Fruit fly (Drosophila melanogaster): Measurements from ENCODE around the gene ND-PDSW.

Gene ND-PDSW

DNA sequence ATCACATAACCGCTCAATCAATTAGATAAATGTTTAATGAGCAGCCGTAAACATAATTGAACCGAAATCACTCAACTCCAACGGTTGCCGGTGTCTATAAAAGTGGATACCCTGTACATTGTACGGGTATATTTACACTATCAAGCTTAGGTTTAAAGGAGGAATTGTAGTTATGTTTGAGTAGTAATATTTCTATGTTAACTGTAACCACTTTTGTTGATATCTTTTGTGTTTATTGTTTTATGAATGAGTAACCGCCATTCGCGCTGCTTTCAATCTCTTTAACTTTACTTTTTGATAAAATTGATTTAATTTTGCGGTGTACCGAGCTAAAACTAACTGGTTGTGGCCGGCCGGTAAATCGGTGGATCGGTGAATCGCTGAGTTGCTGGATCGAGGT, 16.1 kb downstream of the ND-PDSW start:
- no peak for TF ChIP-seq kay (GFP tag; ENCODE audit: borderline replicate concordance)
- no peak for TF ChIP-seq cnc (optimal IDR thresholded peaks at IDR 0.05)
- no peak for TF ChIP-seq CG1620 (GFP tag; optimal IDR thresholded peaks at IDR 0.05)
- no peak for TF ChIP-seq bab1 (GFP tag; optimal IDR thresholded peaks at IDR 0.05)
- no peak for TF ChIP-seq CG12768 (GFP tag; optimal IDR thresholded peaks at IDR 0.05)
- TF ChIP-seq tj (GFP tag; optimal IDR thresholded peaks at IDR 0.05) = no peak
- TF ChIP-seq CG11617 (GFP tag; optimal IDR thresholded peaks at IDR 0.05) = no peak
- no peak for TF ChIP-seq Crg-1 (GFP tag; optimal IDR thresholded peaks at IDR 0.05)
- TF ChIP-seq Mnt (GFP tag; optimal IDR thresholded peaks at IDR 0.05) = no peak
- TF ChIP-seq toe (GFP tag; optimal IDR thresholded peaks at IDR 0.05) = no peak
- no peak for TF ChIP-seq CG7045 (GFP tag; optimal IDR thresholded peaks at IDR 0.05)
- no peak for TF ChIP-seq CG7101 (tag; optimal IDR thresholded peaks at IDR 0.05)
- TF ChIP-seq cic (GFP tag; optimal IDR thresholded peaks at IDR 0.05) = no peak
- TF ChIP-seq CG33017 (tag; optimal IDR thresholded peaks at IDR 0.05) = no peak
- TF ChIP-seq CG14711 (tag; optimal IDR thresholded peaks at IDR 0.05) = no peak
- TF ChIP-seq Hr96 (GFP tag; optimal IDR thresholded peaks at IDR 0.05) = no peak
- no peak for TF ChIP-seq CG5204 (GFP tag; optimal IDR thresholded peaks at IDR 0.05)
- TF ChIP-seq pad (GFP tag; optimal IDR thresholded peaks at IDR 0.05) = no peak
- TF ChIP-seq ovo (GFP tag; optimal IDR thresholded peaks at IDR 0.05) = no peak
- no peak for TF ChIP-seq Clk (GFP tag; optimal IDR thresholded peaks at IDR 0.05)

- TF ChIP-seq CG7045 (GFP tag; optimal IDR thresholded peaks at IDR 0.05) = peak; percentile 40
- no peak for TF ChIP-seq pad (GFP tag; optimal IDR thresholded peaks at IDR 0.05)
- TF ChIP-seq cic (GFP tag; optimal IDR thresholded peaks at IDR 0.05) = no peak
- TF ChIP-seq Mnt (GFP tag; optimal IDR thresholded peaks at IDR 0.05) = no peak
- no peak for TF ChIP-seq Crg-1 (GFP tag; optimal IDR thresholded peaks at IDR 0.05)
These were observed 16.8 kb downstream of the ND-PDSW start for dm6 chr2L:3482712-3483111.

DNA sequence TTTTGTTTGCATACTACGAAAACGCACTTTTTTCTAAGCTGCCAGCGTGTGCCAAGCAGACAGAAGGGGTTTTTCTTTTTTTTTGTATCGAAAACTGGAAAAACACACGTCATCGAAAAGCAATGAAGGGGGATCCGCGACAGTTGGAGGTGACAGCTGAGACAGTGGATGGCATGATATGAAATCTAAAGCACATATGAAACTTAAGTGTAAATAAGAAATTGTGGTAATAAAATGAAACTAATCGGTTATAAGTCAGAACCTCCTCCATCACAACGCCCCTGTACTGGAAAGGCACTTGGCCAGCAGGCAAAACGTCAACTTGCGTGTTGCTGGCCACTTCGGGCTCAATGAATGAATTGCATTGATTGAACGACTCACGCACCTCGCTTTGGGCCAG, 17.7 kb downstream of the ND-PDSW start:
- TF ChIP-seq CG11617 (GFP tag; optimal IDR thresholded peaks at IDR 0.05) (no peak), CG1620 (GFP tag; optimal IDR thresholded peaks at IDR 0.05) (no peak), CG7045 (GFP tag; optimal IDR thresholded peaks at IDR 0.05) (no peak), ovo (GFP tag; optimal IDR thresholded peaks at IDR 0.05) (no peak), pad (GFP tag; optimal IDR thresholded peaks at IDR 0.05) (no peak), Clk (GFP tag; optimal IDR thresholded peaks at IDR 0.05) (no peak), tj (GFP tag; optimal IDR thresholded peaks at IDR 0.05) (no peak), bab1 (GFP tag; optimal IDR thresholded peaks at IDR 0.05) (no peak), CG5204 (GFP tag; optimal IDR thresholded peaks at IDR 0.05) (no peak), Hr96 (GFP tag; optimal IDR thresholded peaks at IDR 0.05) (no peak), CG33017 (tag; optimal IDR thresholded peaks at IDR 0.05) (no peak), Mnt (GFP tag; optimal IDR thresholded peaks at IDR 0.05) (no peak), CG14711 (tag; optimal IDR thresholded peaks at IDR 0.05) (no peak), kay (GFP tag; ENCODE audit: borderline replicate concordance) (no peak), CG12768 (GFP tag; optimal IDR thresholded peaks at IDR 0.05) (no peak), CG7101 (tag; optimal IDR thresholded peaks at IDR 0.05) (no peak), cnc (optimal IDR thresholded peaks at IDR 0.05) (no peak), cic (GFP tag; optimal IDR thresholded peaks at IDR 0.05) (no peak)

dm6 chr2L:3484759-3485158, 18.8 kb downstream of the ND-PDSW start:
- TF ChIP-seq Clk (GFP tag; optimal IDR thresholded peaks at IDR 0.05) (no peak), Hr96 (GFP tag; optimal IDR thresholded peaks at IDR 0.05) (no peak), CG14711 (tag; optimal IDR thresholded peaks at IDR 0.05) (no peak), cic (GFP tag; optimal IDR thresholded peaks at IDR 0.05) (no peak), CG7045 (GFP tag; optimal IDR thresholded peaks at IDR 0.05) (no peak), tj (GFP tag; optimal IDR thresholded peaks at IDR 0.05) (no peak), toe (GFP tag; optimal IDR thresholded peaks at IDR 0.05) (no peak), CG5204 (GFP tag; optimal IDR thresholded peaks at IDR 0.05) (no peak), CG7101 (tag; optimal IDR thresholded peaks at IDR 0.05) (no peak), CG11617 (GFP tag; optimal IDR thresholded peaks at IDR 0.05) (no peak), bab1 (GFP tag; optimal IDR thresholded peaks at IDR 0.05) (no peak)

- TF ChIP-seq CG7101 (tag; optimal IDR thresholded peaks at IDR 0.05) (no peak), pad (GFP tag; optimal IDR thresholded peaks at IDR 0.05) (no peak), tj (GFP tag; optimal IDR thresholded peaks at IDR 0.05) (no peak), cnc (optimal IDR thresholded peaks at IDR 0.05) (no peak), kay (GFP tag; ENCODE audit: borderline replicate concordance) (no peak), CG12768 (GFP tag; optimal IDR thresholded peaks at IDR 0.05) (no peak), cic (GFP tag; optimal IDR thresholded peaks at IDR 0.05) (no peak), Mnt (GFP tag; optimal IDR thresholded peaks at IDR 0.05) (no peak), CG33017 (tag; optimal IDR thresholded peaks at IDR 0.05) (no peak), CG7045 (GFP tag; optimal IDR thresholded peaks at IDR 0.05) (no peak), Clk (GFP tag; optimal IDR thresholded peaks at IDR 0.05) (no peak)
These were observed 19.5 kb downstream of the ND-PDSW start for dm6 chr2L:3485506-3485905.

DNA sequence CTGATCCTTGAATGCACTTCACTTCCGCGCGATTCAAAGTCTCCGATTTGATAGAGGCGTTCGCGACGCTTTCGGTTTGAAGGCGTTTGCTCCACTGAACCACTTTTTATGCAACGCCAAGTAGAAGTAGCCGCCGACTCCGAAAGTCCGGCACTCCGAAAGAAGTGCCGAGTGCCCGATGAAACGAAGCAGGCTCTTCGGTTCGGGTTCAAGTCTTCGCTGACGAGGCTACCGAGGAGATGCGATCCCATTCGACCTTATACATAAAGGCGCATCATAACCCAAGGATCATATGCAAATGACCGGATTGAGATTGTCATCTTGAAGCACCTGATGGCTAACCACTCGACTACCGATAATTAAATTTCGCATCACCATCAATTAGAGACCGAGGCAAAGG, 25.0 kb downstream of the ND-PDSW start, which contains the start of gene CG15414:
Gene CG15414 (minus strand): TSS at position 101 of the 400 bp plus-strand sequence.
- TF ChIP-seq Clk (GFP tag; optimal IDR thresholded peaks at IDR 0.05) (no peak), CG7101 (tag; optimal IDR thresholded peaks at IDR 0.05) (no peak), CG33017 (tag; optimal IDR thresholded peaks at IDR 0.05) (no peak), Hr96 (GFP tag; optimal IDR thresholded peaks at IDR 0.05) (no peak), tj (GFP tag; optimal IDR thresholded peaks at IDR 0.05) (no peak), CG14711 (tag; optimal IDR thresholded peaks at IDR 0.05) (no peak), kay (GFP tag; ENCODE audit: borderline replicate concordance) (no peak), Mnt (GFP tag; optimal IDR thresholded peaks at IDR 0.05) (no peak)

DNA sequence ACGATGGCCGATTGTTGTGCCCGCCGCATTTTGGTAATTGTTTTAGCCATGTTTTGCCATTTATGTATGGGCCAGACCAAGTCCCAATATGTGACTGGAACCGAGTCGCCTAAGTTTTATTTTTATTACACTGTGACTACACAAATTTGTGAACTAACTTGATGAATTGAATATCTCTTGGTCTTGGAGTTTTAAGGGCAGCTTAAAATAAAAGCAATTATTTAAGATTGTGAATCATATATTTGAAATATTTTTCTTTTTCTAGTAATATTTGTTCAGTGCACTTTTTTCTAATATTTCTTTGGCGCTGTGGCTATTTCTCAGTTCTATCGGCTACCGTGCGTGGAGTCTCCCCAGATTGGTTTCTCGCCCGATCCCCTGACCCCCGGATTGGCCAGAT, 27.5 kb downstream of the ND-PDSW start:
- TF ChIP-seq toe (GFP tag; optimal IDR thresholded peaks at IDR 0.05) (no peak), CG33017 (tag; optimal IDR thresholded peaks at IDR 0.05) (no peak), cic (GFP tag; optimal IDR thresholded peaks at IDR 0.05) (no peak)
